Fruit fly (Drosophila melanogaster): Measurements from ENCODE around the gene RpL28.

RpL28 gene

dm6 chr3L:3248714-3249663, 26.2 kb upstream of the RpL28 start (continued):
- TF ChIP-seq Ets96B (tag; optimal IDR thresholded peaks at IDR 0.05) = peak; percentile 98
- TF ChIP-seq Sox102F (GFP tag; optimal IDR thresholded peaks at IDR 0.05) = peak; percentile 97
- TF ChIP-seq CG11294 (GFP tag; IDR thresholded peaks at IDR 0.05) = peak; percentile 54; the same call in 1 of the 2 replicates
- TF ChIP-seq CG3032 (tag; optimal IDR thresholded peaks at IDR 0.05) = peak; percentile 98
- peak; percentile 92 for TF ChIP-seq CG1621 (tag; optimal IDR thresholded peaks at IDR 0.05)
- peak; percentile 93 for TF ChIP-seq CG4318 (GFP tag; optimal IDR thresholded peaks at IDR 0.05)
- TF ChIP-seq Hr4 (GFP tag; optimal IDR thresholded peaks at IDR 0.05) = peak; percentile 96
- peak; percentile 94 for TF ChIP-seq Blimp-1 (GFP tag; optimal IDR thresholded peaks at IDR 0.05)
- TF ChIP-seq Met (GFP tag; optimal IDR thresholded peaks at IDR 0.05) = peak; percentile 99
- TF ChIP-seq Smox (GFP tag; optimal IDR thresholded peaks at IDR 0.05) = peak; percentile 99
- TF ChIP-seq CG31627 (GFP tag; optimal IDR thresholded peaks at IDR 0.05) = peak; percentile 99
- peak; percentile 90 for TF ChIP-seq CG16779 (tag; optimal IDR thresholded peaks at IDR 0.05)
- TF ChIP-seq CG6163 (GFP tag; IDR thresholded peaks at IDR 0.05) = peak; percentile 82
- peak; percentile 99 for TF ChIP-seq acj6 (GFP tag; optimal IDR thresholded peaks at IDR 0.05)
- peak; percentile 98 for TF ChIP-seq Sox14 (GFP tag; optimal IDR thresholded peaks at IDR 0.05)
- peak; percentile 97 for TF ChIP-seq CG10669 (GFP tag; optimal IDR thresholded peaks at IDR 0.05)
- peak; percentile 86 to 98 for TF ChIP-seq salr (GFP tag; optimal IDR thresholded peaks at IDR 0.05)
- TF ChIP-seq ss (GFP tag; optimal IDR thresholded peaks at IDR 0.05) = peak; percentile 98 to 99
- TF ChIP-seq cyc (GFP tag; optimal IDR thresholded peaks at IDR 0.05) = peak; percentile 99
- TF ChIP-seq CG32006 (GFP tag; optimal IDR thresholded peaks at IDR 0.05) = peak; percentile 98
- TF ChIP-seq Eip93F (GFP tag; optimal IDR thresholded peaks at IDR 0.05) = peak; percentile 62
- TF ChIP-seq OdsH (GFP tag; optimal IDR thresholded peaks at IDR 0.05) = peak; percentile 98

- TF ChIP-seq cyc (GFP tag; optimal IDR thresholded peaks at IDR 0.05) (peak; percentile 95), fd85E (GFP tag; optimal IDR thresholded peaks at IDR 0.05) (peak; percentile 52), Eip78C (GFP tag) (peak; percentile 98), Sox102F (GFP tag; optimal IDR thresholded peaks at IDR 0.05) (peak; percentile 99), CG11294 (GFP tag; IDR thresholded peaks at IDR 0.05) (no peak), dac (GFP tag; optimal IDR thresholded peaks at IDR 0.05) (peak; percentile 40), CG16779 (tag; optimal IDR thresholded peaks at IDR 0.05) (peak; percentile 42), pdm3 (GFP tag; optimal IDR thresholded peaks at IDR 0.05) (peak; percentile 94), fkh (GFP tag; optimal IDR thresholded peaks at IDR 0.05) (no peak), Ets96B (tag; optimal IDR thresholded peaks at IDR 0.05) (peak; percentile 91), Sox15 (GFP tag; optimal IDR thresholded peaks at IDR 0.05) (peak; percentile 96), eg (GFP tag; IDR thresholded peaks at IDR 0.05) (peak; percentile 81), Smox (GFP tag; optimal IDR thresholded peaks at IDR 0.05) (peak; percentile 99), CG7368 (GFP tag; optimal IDR thresholded peaks at IDR 0.05) (peak; percentile 65), fd59A (GFP tag; optimal IDR thresholded peaks at IDR 0.05) (peak; percentile 92), net (GFP tag; optimal IDR thresholded peaks at IDR 0.05) (peak; percentile 90), OdsH (GFP tag; optimal IDR thresholded peaks at IDR 0.05) (peak; percentile 95), CG8632 (GFP tag; optimal IDR thresholded peaks at IDR 0.05) (peak; percentile 96), CG31627 (GFP tag; optimal IDR thresholded peaks at IDR 0.05) (peak; percentile 99), CG8319 (GFP tag; optimal IDR thresholded peaks at IDR 0.05) (peak; percentile 89), topi (GFP tag; optimal IDR thresholded peaks at IDR 0.05) (peak; percentile 96), CG34406 (GFP tag; optimal IDR thresholded peaks at IDR 0.05) (peak; percentile 97), Lpt (GFP tag; optimal IDR thresholded peaks at IDR 0.05) (peak; percentile 81), lz (GFP tag; optimal IDR thresholded peaks at IDR 0.05) (peak; percentile 98), vri (GFP tag; optimal IDR thresholded peaks at IDR 0.05) (peak; percentile 99), Ets21C (GFP tag; optimal IDR thresholded peaks at IDR 0.05) (peak; percentile 96), acj6 (GFP tag; optimal IDR thresholded peaks at IDR 0.05) (peak; percentile 97), CG10631 (GFP tag; optimal IDR thresholded peaks at IDR 0.05) (peak; percentile 92), Gug (GFP tag; IDR thresholded peaks at IDR 0.05) (peak; percentile 58), achi (GFP tag; optimal IDR thresholded peaks at IDR 0.05) (peak; percentile 94), CG10669 (GFP tag; optimal IDR thresholded peaks at IDR 0.05) (peak; percentile 87), esn (GFP tag; optimal IDR thresholded peaks at IDR 0.05) (peak; percentile 99), Eip93F (GFP tag; optimal IDR thresholded peaks at IDR 0.05) (peak; percentile 97)
These were observed 24.6 kb upstream of the RpL28 start, which contains the start of gene CG43389 for dm6 chr3L:3247130-3248065. CG43389 (plus strand) TSS chr3L:3248015.
